Fruit fly (Drosophila melanogaster): ENCODE data around the gene PIG-P.
A peak's percentile ranks its signal among the peaks of the same experiment; 100 is the strongest.

Gene PIG-P

DNA sequence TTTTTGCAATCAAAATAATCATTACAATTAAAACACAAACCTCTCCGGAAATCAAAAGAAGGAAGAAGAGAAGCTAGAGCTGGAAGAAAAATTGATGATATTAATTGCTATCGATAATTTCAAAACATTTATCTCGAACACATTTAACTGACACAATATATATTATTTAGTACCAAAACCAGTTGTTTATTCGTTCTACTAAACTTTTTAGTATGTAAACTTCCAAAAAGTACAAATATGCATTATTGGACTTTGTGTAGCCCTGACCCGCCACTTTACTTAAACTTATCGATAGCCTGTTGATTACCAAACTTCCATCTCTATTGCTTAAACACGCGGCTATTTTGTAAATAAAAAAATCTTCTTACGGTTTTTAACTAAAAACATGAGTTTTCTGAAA lies 1.2 kb upstream of the PIG-P start, which contains the start of the genes RpL34a and Trmt61 (continued):
- TF ChIP-seq CG32767 (GFP tag; IDR thresholded peaks at IDR 0.05) (peak; percentile 79), wdn (GFP tag; IDR thresholded peaks at IDR 0.05) (0 out of 2 replicates have a peak, but pooled peaks have one; percentile 17), CG14667 (GFP tag; IDR thresholded peaks at IDR 0.05) (peak; percentile 41; the same call in 1 of the 2 replicates), CG17802 (tag; optimal IDR thresholded peaks at IDR 0.05) (peak; percentile 60), dmrt99B (tag; optimal IDR thresholded peaks at IDR 0.05) (peak; percentile 82), jing (GFP tag; optimal IDR thresholded peaks at IDR 0.05) (peak; percentile 41), psq (GFP tag; optimal IDR thresholded peaks at IDR 0.05) (peak; percentile 29), MBD-R2 (GFP tag; IDR thresholded peaks at IDR 0.05) (peak; percentile 65), CG13296 (GFP tag; optimal IDR thresholded peaks at IDR 0.05) (peak; percentile 95), CG17359 (tag; optimal IDR thresholded peaks at IDR 0.05) (peak; percentile 84), CG10321 (GFP tag; IDR thresholded peaks at IDR 0.05) (peak; percentile 66), CG7928 (GFP tag; optimal IDR thresholded peaks at IDR 0.05) (peak; percentile 96), zf30C (GFP tag; optimal IDR thresholded peaks at IDR 0.05) (peak; percentile 28), B-H1 (GFP tag; IDR thresholded peaks at IDR 0.05) (peak; percentile 62; the same call in 2 of the 3 replicates), CG11723 (GFP tag; optimal IDR thresholded peaks at IDR 0.05) (peak; percentile 84), prd (optimal IDR thresholded peaks at IDR 0.05) (no peak), prd (GFP tag; IDR thresholded peaks at IDR 0.05) (peak; percentile 68), Antp (GFP tag; optimal IDR thresholded peaks at IDR 0.05) (peak; percentile 52), Elba2 (GFP tag; optimal IDR thresholded peaks at IDR 0.05) (peak; percentile 25), klu (GFP tag; IDR thresholded peaks at IDR 0.05) (peak; percentile 41; the same call in 1 of the 2 replicates), Ets97D (GFP tag; optimal IDR thresholded peaks at IDR 0.05) (peak; percentile 99), jigr1 (GFP tag; IDR thresholded peaks at IDR 0.05) (no peak), CG17385 (GFP tag; optimal IDR thresholded peaks at IDR 0.05) (peak; percentile 99), ap (GFP tag; IDR thresholded peaks at IDR 0.05) (peak; percentile 55), CG1602 (GFP tag; optimal IDR thresholded peaks at IDR 0.05) (peak; percentile 49), sug (tag; optimal IDR thresholded peaks at IDR 0.05) (peak; percentile 90), CG12659 (GFP tag; optimal IDR thresholded peaks at IDR 0.05) (peak; percentile 95), CG7271 (tag; optimal IDR thresholded peaks at IDR 0.05) (peak; percentile 96), Xrp1 (GFP tag; IDR thresholded peaks at IDR 0.05) (peak; percentile 25; the same call in 1 of the 2 replicates), HLH3B (GFP tag; IDR thresholded peaks at IDR 0.05) (peak; percentile 80), Dfd (GFP tag; optimal IDR thresholded peaks at IDR 0.05) (no peak), CG17186 (GFP tag; optimal IDR thresholded peaks at IDR 0.05) (peak; percentile 82), hth (optimal IDR thresholded peaks at IDR 0.05) (no peak), Bdp1 (GFP tag; optimal IDR thresholded peaks at IDR 0.05) (peak; percentile 40), eve (GFP tag; optimal IDR thresholded peaks at IDR 0.05) (no peak), rib (GFP tag; IDR thresholded peaks at IDR 0.05) (no peak), chm (GFP tag; IDR thresholded peaks at IDR 0.05) (peak; percentile 72), twi (tag; optimal IDR thresholded peaks at IDR 0.05) (no peak), ash1 (GFP tag; optimal IDR thresholded peaks at IDR 0.05) (no peak), CkIIα-i1 (GFP tag; IDR thresholded peaks at IDR 0.05) (no peak), Hsf (GFP tag; optimal IDR thresholded peaks at IDR 0.05) (peak; percentile 86), ftz-f1 (GFP tag; optimal IDR thresholded peaks at IDR 0.05) (no peak), Hand (GFP tag; optimal IDR thresholded peaks at IDR 0.05) (peak; percentile 73), odd (GFP tag; optimal IDR thresholded peaks at IDR 0.05) (peak; percentile 92), CG30431 (GFP tag; optimal IDR thresholded peaks at IDR 0.05) (peak; percentile 41), ase (GFP tag; IDR thresholded peaks at IDR 0.05) (peak; percentile 56; the same call in 2 of the 3 replicates), Ptx1 (GFP tag; IDR thresholded peaks at IDR 0.05) (peak; percentile 78), Hr78 (GFP tag; optimal IDR thresholded peaks at IDR 0.05) (peak in 1 of 2 experiments; percentile 67), CG31224 (GFP tag; IDR thresholded peaks at IDR 0.05) (peak; percentile 46), NC2β (GFP tag; optimal IDR thresholded peaks at IDR 0.05) (peak; percentile 92), CG6254 (GFP tag; optimal IDR thresholded peaks at IDR 0.05) (peak; percentile 84), Mad (GFP tag; optimal IDR thresholded peaks at IDR 0.05) (peak; percentile 70)

All from whole organism, embryonic.